Worm (Caenorhabditis elegans): ENCODE data around the gene nca-2.
"Not testable (repeated sequence)": the region's sequence is repeated elsewhere in the genome, so short reads cannot be mapped to it uniquely, and the experiment has no call there.

Gene nca-2

DNA sequence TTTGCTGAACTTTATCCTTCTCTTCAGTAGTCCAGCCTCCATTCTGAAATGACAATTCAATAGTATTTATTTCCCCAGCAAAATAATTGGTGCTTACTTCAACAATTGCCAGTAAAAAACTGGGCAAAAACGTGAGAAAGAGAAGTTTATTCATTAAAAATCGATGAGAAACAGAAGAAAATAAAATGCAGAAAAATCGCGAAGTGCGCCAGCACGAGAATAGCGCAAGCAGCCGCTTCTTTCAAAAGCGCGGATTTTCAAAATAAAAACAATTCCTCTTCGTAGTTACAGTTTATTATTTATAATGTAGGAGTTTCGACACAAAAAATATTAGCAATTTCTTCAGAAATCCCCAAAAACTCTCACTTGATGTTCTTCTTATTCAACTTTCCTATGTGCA lies 2.5 kb upstream of the nca-2 start, which contains the start of gene C27F2.9 (continued):
- TF ChIP-seq ztf-16 (tag; optimal IDR thresholded peaks at IDR 0.05) (no peak), K02D7.2 (tag; optimal IDR thresholded peaks at IDR 0.05) (no peak), unc-3 (GFP tag; conservative IDR thresholded peaks at IDR 0.05) (no peak; the same call in 1 of the 2 replicates), unc-3 (tag; optimal IDR thresholded peaks at IDR 0.05) (no peak), hlh-13 (GFP tag; optimal IDR thresholded peaks at IDR 0.05) (no peak), ama-1 (optimal IDR thresholded peaks at IDR 0.05) (no peak), fax-1 (tag; optimal IDR thresholded peaks at IDR 0.05) (no peak), fkh-6 (tag; optimal IDR thresholded peaks at IDR 0.05) (no peak), sdc-2 (tag; optimal IDR thresholded peaks at IDR 0.05) (peak; percentile 50), dmd-4 (tag; optimal IDR thresholded peaks at IDR 0.05; ENCODE audit: borderline replicate concordance) (no peak), mec-3 (tag; optimal IDR thresholded peaks at IDR 0.05; ENCODE audit: borderline replicate concordance) (no peak), pqm-1 (tag; optimal IDR thresholded peaks at IDR 0.05) (no peak), ets-4 (tag; optimal IDR thresholded peaks at IDR 0.05) (peak; percentile 77), rnt-1 (tag; optimal IDR thresholded peaks at IDR 0.05) (peak; percentile 19), ttx-3 (tag; optimal IDR thresholded peaks at IDR 0.05) (peak; percentile 36), C38D4.7 (GFP tag; optimal IDR thresholded peaks at IDR 0.05) (no peak), ceh-18 (tag; optimal IDR thresholded peaks at IDR 0.05) (peak; percentile 76), ceh-31 (tag; optimal IDR thresholded peaks at IDR 0.05) (peak; percentile 73), unc-42 (tag; optimal IDR thresholded peaks at IDR 0.05) (peak; percentile 56), ceh-22 (tag; optimal IDR thresholded peaks at IDR 0.05) (no peak), tbx-7 (tag; optimal IDR thresholded peaks at IDR 0.05) (peak; percentile 44), unc-55 (GFP tag; optimal IDR thresholded peaks at IDR 0.05) (peak; percentile 26), ceh-24 (tag; optimal IDR thresholded peaks at IDR 0.05) (no peak), K09A11.1 (tag; optimal IDR thresholded peaks at IDR 0.05; ENCODE audit: insufficient read depth) (no peak), ceh-2 (tag; optimal IDR thresholded peaks at IDR 0.05) (peak; percentile 1), nhr-11 (tag; optimal IDR thresholded peaks at IDR 0.05) (no peak), hlh-6 (tag; optimal IDR thresholded peaks at IDR 0.05) (no peak), F13H6.1 (tag; optimal IDR thresholded peaks at IDR 0.05) (no peak), eyg-1 (tag; optimal IDR thresholded peaks at IDR 0.05) (no peak), pha-4 (tag; optimal IDR thresholded peaks at IDR 0.05) (no peak), pag-3 (tag; optimal IDR thresholded peaks at IDR 0.05; ENCODE audit: borderline replicate concordance) (no peak)

DNA sequence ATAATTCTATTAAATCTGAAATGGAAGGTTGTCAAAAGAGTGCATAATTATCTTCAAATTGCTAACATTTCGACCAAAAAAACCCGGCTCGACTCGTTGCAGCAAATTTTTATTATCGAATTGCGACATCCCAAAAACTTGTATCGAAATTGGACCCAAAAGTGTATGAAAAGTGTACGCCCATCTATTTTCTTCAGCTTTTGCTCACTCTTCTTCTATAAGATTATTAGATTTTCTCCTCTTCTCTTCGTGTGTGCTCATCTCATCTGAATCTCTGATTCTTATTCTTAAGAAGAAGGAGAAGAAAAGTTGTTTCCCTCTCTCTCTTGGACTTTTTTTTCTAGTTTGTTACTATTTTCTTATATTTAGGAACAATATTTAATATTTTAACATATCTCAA lies 1.9 kb downstream of the nca-2 start:
- no peak for TF ChIP-seq ceh-6 (GFP tag; optimal IDR thresholded peaks at IDR 0.05)
- TF ChIP-seq unc-42 (tag; optimal IDR thresholded peaks at IDR 0.05), result peak; percentile 97

- TF ChIP-seq hlh-8 (tag; optimal IDR thresholded peaks at IDR 0.05), result no peak
- TF ChIP-seq unc-86 (tag; optimal IDR thresholded peaks at IDR 0.05), result no peak
- TF ChIP-seq fax-1 (tag; optimal IDR thresholded peaks at IDR 0.05), result no peak
- no peak for TF ChIP-seq hlh-13 (GFP tag; optimal IDR thresholded peaks at IDR 0.05)
- no peak for TF ChIP-seq ceh-9 (tag; optimal IDR thresholded peaks at IDR 0.05)
- TF ChIP-seq pqm-1 (tag; optimal IDR thresholded peaks at IDR 0.05), result no peak
- no peak for TF ChIP-seq ceh-31 (tag; optimal IDR thresholded peaks at IDR 0.05)
- no peak for TF ChIP-seq Y22D7AL.16 (tag; optimal IDR thresholded peaks at IDR 0.05)
- TF ChIP-seq unc-42 (tag; optimal IDR thresholded peaks at IDR 0.05), result no peak
- no peak for TF ChIP-seq nhr-11 (tag; optimal IDR thresholded peaks at IDR 0.05)
- TF ChIP-seq npax-4 (tag; optimal IDR thresholded peaks at IDR 0.05), result no peak
- TF ChIP-seq ceh-2 (tag; optimal IDR thresholded peaks at IDR 0.05), result no peak
- no peak for TF ChIP-seq odd-2 (tag; optimal IDR thresholded peaks at IDR 0.05)
Observed at ce11 chrIII:4968146-4968545, 2.8 kb downstream of the nca-2 start.

ce11 chrIII:4980367-4980766 lies 15.0 kb downstream of the nca-2 start, which contains the start of gene C27F2.6:
TSS of gene C27F2.6 (minus strand) at chrIII:4980467.
- TF ChIP-seq syd-9 (tag; optimal IDR thresholded peaks at IDR 0.05); ceh-6 (GFP tag; optimal IDR thresholded peaks at IDR 0.05); fkh-10 (GFP tag; optimal IDR thresholded peaks at IDR 0.05): not testable (repeated sequence)

Measured in whole organism, late embryonic.